Worm (Caenorhabditis elegans) whole organism, young adult: ENCODE data around the gene mdf-1.

Source experiments
- T07F8.4 ChIP-seq: sonication (generic microtip); optimal IDR thresholded peaks from 2 replicates; lab custom pipeline; 2016; ENCODE audit warnings: mild to moderate bottlenecking, missing genetic modification characterization, moderate library complexity, missing compliant biosample characterization
- nfya-1 ChIP-seq: sonication (generic microtip); optimal IDR thresholded peaks from 2 replicates; lab custom pipeline; 2017; ENCODE audit warnings: antibody characterized with exemption, missing compliant biosample characterization, missing genetic modification characterization, borderline replicate concordance; ENCODE audit not compliant: insufficient read depth
- nhr-80 ChIP-seq: sonication (generic microtip); optimal IDR thresholded peaks from 2 replicates; lab custom pipeline; 2016; ENCODE audit warnings: missing genetic modification characterization, missing compliant biosample characterization
- nhr-90 ChIP-seq: sonication (generic microtip); optimal IDR thresholded peaks from 2 replicates; lab custom pipeline; 2016; ENCODE audit warnings: missing genotype, mild to moderate bottlenecking, missing genetic modification characterization, missing compliant biosample characterization

DNA sequence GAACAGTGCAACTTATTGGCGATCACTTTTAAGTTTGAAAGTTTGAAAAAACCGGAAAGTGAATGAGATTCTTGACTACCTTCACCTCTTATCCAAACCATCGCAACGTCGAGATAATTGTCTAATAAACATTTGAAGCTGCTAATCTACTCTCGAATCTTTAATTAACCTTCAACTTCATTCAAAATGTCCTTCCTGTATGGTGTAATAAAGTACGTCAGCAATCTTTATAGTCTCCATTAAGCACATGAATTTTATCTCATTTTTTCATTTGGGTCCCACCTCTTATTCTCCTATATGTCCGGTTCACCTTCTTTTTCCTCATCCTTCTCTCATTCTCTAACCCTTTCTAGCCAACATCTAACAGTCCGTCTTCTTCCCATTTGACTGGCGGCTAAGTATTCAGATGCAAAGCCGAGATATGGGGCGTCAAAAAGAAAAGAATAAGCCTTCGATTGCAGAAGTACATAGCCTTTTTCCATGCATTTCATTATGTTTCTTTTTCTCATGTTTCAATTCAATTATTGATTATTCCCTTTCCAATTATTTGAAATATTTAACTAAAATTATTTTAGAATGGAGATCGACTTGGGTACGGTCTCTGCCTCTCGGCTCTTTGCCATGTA is 43.1 kb downstream of the mdf-1 start, which contains the start of gene swt-5:
- TF ChIP-seq nhr-90 (tag; lab: Kevin White, UChicago): no peak
- TF ChIP-seq T07F8.4 (tag; lab: Kevin White, UChicago): no peak
- no peak for TF ChIP-seq nhr-80
- TF ChIP-seq nfya-1 (tag; lab: Kevin White, UChicago): no peak
